Worm (Caenorhabditis elegans) whole organism, young adult: Measurements from ENCODE around the gene let-4.

Experiments
- F33H1.4 ChIP-seq: fragments of 200-800 bp; sonication (Bioruptor generic); IDR thresholded peaks from 2 replicates; pipeline ENCODE4 v1.3.6; 2022; ENCODE audit warnings: missing genetic modification reagents, missing genetic modification characterization, missing compliant biosample characterization
- Y79H2A.3 ChIP-seq: fragments of 200-800 bp; sonication (Bioruptor generic); conservative IDR thresholded peaks from 2 replicates; pipeline ENCODE4 v1.3.6; 2022; ENCODE audit warnings: missing genetic modification reagents, missing genetic modification characterization, missing compliant biosample characterization
- mel-28 ChIP-seq: sonication (generic microtip); optimal IDR thresholded peaks from 2 replicates; lab custom pipeline; 2016; ENCODE audit warnings: borderline replicate concordance, mild to moderate bottlenecking, missing genetic modification characterization, missing compliant biosample characterization
- repo-1 ChIP-seq: sonication (generic microtip); optimal IDR thresholded peaks from 2 replicates; lab custom pipeline; 2017; ENCODE audit warnings: mild to moderate bottlenecking, missing genetic modification characterization, missing compliant biosample characterization

- TF ChIP-seq F33H1.4 (GFP tag; lab: Robert Waterston, UW) (no peak), Y79H2A.3 (no peak), mel-28 (tag; lab: Kevin White, UChicago) (no peak), repo-1 (tag; lab: Kevin White, UChicago) (no peak)
These were observed 6.5 kb upstream of the let-4 start for ce11 chrX:14571277-14571676.
